Worm (Caenorhabditis elegans) whole organism, L4 larva: ENCODE data around the gene F47B8.2.
A peak's percentile ranks its signal among the peaks of the same experiment; 100 is the strongest.

Experiments used
- D1046.2 ChIP-seq: fragments of 200-800 bp; sonication (Bioruptor generic); IDR thresholded peaks from 2 replicates; pipeline ENCODE4 v1.3.6; 2022; ENCODE audit warnings: missing genetic modification characterization, missing compliant biosample characterization
- aha-1 ChIP-seq: fragments of 150-350 bp; peaks from one replicate; lab custom pipeline; 2014; ENCODE audit warnings: missing biosample characterization, missing genetic modification characterization
- aly-2 ChIP-seq: sonication (generic microtip); optimal IDR thresholded peaks from 2 replicates; lab custom pipeline; 2018; ENCODE audit warnings: missing biosample characterization, missing genetic modification characterization
- daf-8 ChIP-seq: fragments of 200-800 bp; sonication (Bioruptor generic); IDR thresholded peaks from 2 replicates; pipeline ENCODE4 v1.3.6; 2022; ENCODE audit warnings: missing genetic modification characterization, missing compliant biosample characterization
- dmd-8 ChIP-seq: fragments of 200-800 bp; sonication (Bioruptor generic); IDR thresholded peaks from 2 replicates; pipeline ENCODE4 v1.3.6; 2022; ENCODE audit warnings: missing genetic modification characterization, missing compliant biosample characterization
- dmd-9 ChIP-seq: fragments of 200-800 bp; sonication (Bioruptor generic); IDR thresholded peaks from 2 replicates; pipeline ENCODE4 v1.3.6; 2022; ENCODE audit warnings: missing genetic modification reagents, missing genetic modification characterization, missing compliant biosample characterization
- dpl-1 ChIP-seq: fragments of 150-350 bp; optimal IDR thresholded peaks from 2 replicates; lab custom pipeline; 2014; ENCODE audit warnings: missing biosample characterization, missing genetic modification reagents, missing genetic modification characterization
- duxl-1 ChIP-seq: sonication (generic microtip); optimal IDR thresholded peaks from 2 replicates; lab custom pipeline; 2016; ENCODE audit warnings: mild to moderate bottlenecking, missing genetic modification characterization, moderate library complexity, missing compliant biosample characterization; ENCODE audit not compliant: poor library complexity
- hlh-30 ChIP-seq: sonication (generic microtip); optimal IDR thresholded peaks from 2 replicates; lab custom pipeline; 2017; ENCODE audit warnings: antibody characterized with exemption, mild to moderate bottlenecking, missing genetic modification characterization, missing compliant biosample characterization; ENCODE audit not compliant: insufficient read depth
- lim-7 ChIP-seq: fragments of 200-800 bp; sonication (Bioruptor generic); IDR thresholded peaks from 2 replicates; pipeline ENCODE4 v1.3.6; 2022; ENCODE audit warnings: missing genetic modification characterization, missing compliant biosample characterization
- lin-1 ChIP-seq: fragments of 200-800 bp; sonication (Bioruptor generic); IDR thresholded peaks from 2 replicates; pipeline ENCODE4 v1.3.6; 2022; ENCODE audit warnings: missing genetic modification reagents, missing genetic modification characterization, missing compliant biosample characterization
- madf-5 ChIP-seq, 2 experiments: fragments of 200-800 bp; sonication (Bioruptor generic); IDR thresholded peaks; 2 replicates each; pipeline ENCODE4 v1.3.6; 2022; ENCODE audit warnings: missing compliant biosample characterization in 2 of 2, missing genetic modification characterization in 2 of 2
- nhr-11 ChIP-seq: fragments of 150-350 bp; optimal IDR thresholded peaks from 2 replicates; lab custom pipeline; 2014; ENCODE audit warnings: missing biosample characterization, missing genetic modification characterization
- nhr-237 ChIP-seq: sonication (generic microtip); optimal IDR thresholded peaks from 2 replicates; lab custom pipeline; 2017; ENCODE audit warnings: missing biosample characterization, missing genetic modification characterization
- nhr-28 ChIP-seq: fragments of 150-350 bp; optimal IDR thresholded peaks from 2 replicates; lab custom pipeline; 2014; ENCODE audit warnings: missing biosample characterization, missing genetic modification characterization
- nhr-42 ChIP-seq: fragments of 200-800 bp; sonication (Bioruptor generic); IDR thresholded peaks from 2 replicates; pipeline ENCODE4 v1.3.6; 2022; ENCODE audit warnings: missing genetic modification characterization, missing compliant biosample characterization
- pha-4 ChIP-seq, 2 experiments: fragments of 150-350 bp in 1 of 2; fragments of 200-800 bp in 1 of 2; sonication (Bioruptor generic) in 1 of 2; IDR thresholded peaks in 1 of 2; optimal IDR thresholded peaks in 1 of 2; 2 replicates each; pipeline versions ENCODE4 v1.3.6 to Lab custom; 2014 to 2022; ENCODE audit warnings: missing genetic modification characterization in 2 of 2, missing genetic modification reagents in 2 of 2, missing biosample characterization in 1 of 2, missing compliant biosample characterization in 1 of 2
- php-3 ChIP-seq: fragments of 200-800 bp; sonication (Bioruptor generic); IDR thresholded peaks from 2 replicates; pipeline ENCODE4 v1.3.6; 2022; ENCODE audit warnings: missing genetic modification reagents, missing genetic modification characterization, missing compliant biosample characterization
- sdz-12 ChIP-seq: fragments of 200-800 bp; sonication (Bioruptor generic); optimal IDR thresholded peaks from 2 replicates; lab custom pipeline; 2018; ENCODE audit warnings: mild to moderate bottlenecking, missing genetic modification characterization, missing compliant biosample characterization
- set-16 ChIP-seq: fragments of 200-800 bp; sonication (Bioruptor generic); IDR thresholded peaks from 2 replicates; pipeline ENCODE4 v1.3.6; 2022; ENCODE audit warnings: missing genetic modification reagents, missing genetic modification characterization, missing compliant biosample characterization
- skn-1 ChIP-seq: fragments of 150-350 bp; optimal IDR thresholded peaks from 2 replicates; lab custom pipeline; 2014; ENCODE audit warnings: missing biosample characterization, missing genetic modification characterization
- snpc-1.2 ChIP-seq: fragments of 200-800 bp; sonication (Bioruptor generic); IDR thresholded peaks from 2 replicates; pipeline ENCODE4 v1.3.6; 2022; ENCODE audit warnings: missing genetic modification reagents, missing genetic modification characterization, missing compliant biosample characterization
- spr-1 ChIP-seq: sonication (generic microtip); optimal IDR thresholded peaks from 2 replicates; lab custom pipeline; 2016; ENCODE audit warnings: mild to moderate bottlenecking, missing genetic modification characterization, missing compliant biosample characterization
- tra-1 ChIP-seq: fragments of 200-800 bp; sonication (Bioruptor generic); IDR thresholded peaks from 2 replicates; pipeline ENCODE4 v1.3.6; 2022; ENCODE audit warnings: missing genetic modification reagents, missing genetic modification characterization, missing compliant biosample characterization
- unc-39 ChIP-seq: sonication (generic microtip); optimal IDR thresholded peaks from 2 replicates; lab custom pipeline; 2017; ENCODE audit warnings: missing biosample characterization, missing genetic modification characterization
- unc-62 ChIP-seq, 3 experiments: fragments of 150-350 bp in 1 of 3; sonication (generic microtip); optimal IDR thresholded peaks in 2 of 3; peaks in 1 of 3; 1 replicate in 1 of 3; 2 replicates in 2 of 3; lab custom pipeline; 2014 to 2017; ENCODE audit warnings: missing biosample characterization in 3 of 3, missing genetic modification characterization in 3 of 3, missing genetic modification reagents in 3 of 3, missing genotype in 1 of 3
- vab-7 ChIP-seq: fragments of 200-800 bp; sonication (Bioruptor generic); IDR thresholded peaks from 2 replicates; pipeline ENCODE4 v1.3.6; 2022; ENCODE audit warnings: missing genetic modification reagents, missing genetic modification characterization, missing compliant biosample characterization
- zfp-3 ChIP-seq: fragments of 200-800 bp; sonication (Bioruptor generic); conservative IDR thresholded peaks from 2 replicates; pipeline ENCODE4 v1.3.6; 2022; ENCODE audit warnings: missing genetic modification reagents, missing genetic modification characterization, missing compliant biosample characterization

F47B8.2 gene

DNA sequence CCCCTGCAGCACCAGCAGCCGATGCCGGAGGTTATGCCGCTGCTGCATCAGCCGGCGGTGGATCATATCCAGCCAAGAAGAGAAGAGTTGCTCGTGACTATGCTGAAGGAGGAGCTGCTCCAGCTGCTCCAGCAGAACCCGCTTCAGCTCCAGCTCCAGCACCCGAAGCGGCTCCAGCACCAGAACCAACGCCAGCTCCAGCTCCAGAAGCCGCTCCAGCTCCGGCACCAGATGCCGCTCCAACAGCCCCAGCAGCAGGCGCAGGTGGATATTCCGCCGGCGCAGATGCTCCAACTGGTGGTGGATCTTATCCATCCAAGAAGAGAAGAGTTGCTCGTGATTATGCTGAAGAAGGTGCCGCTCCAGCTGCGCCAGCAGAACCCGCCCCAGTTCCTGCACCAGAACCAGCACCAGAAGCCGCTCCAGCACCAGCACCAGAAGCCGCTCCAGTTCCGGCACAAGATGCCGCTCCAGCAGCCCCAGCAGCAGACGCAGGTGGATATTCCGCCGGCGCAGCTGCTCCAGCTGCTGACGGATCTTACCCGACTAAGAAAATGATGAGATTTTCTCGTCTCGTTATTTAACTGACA, 4.4 kb upstream of the F47B8.2 start:
- TF ChIP-seq daf-8 (no peak), tra-1 (GFP tag; lab: Robert Waterston, UW) (no peak), sdz-12 (GFP tag; lab: Kevin White, UChicago) (no peak), pha-4 (GFP tag; IDR thresholded peaks at IDR 0.05; lab: Robert Waterston, UW) (peak; percentile 33; the same call in 1 of the 2 replicates), pha-4 (tag; optimal IDR thresholded peaks at IDR 0.05; lab: Kevin White, UChicago) (no peak), dmd-8 (GFP tag; lab: Robert Waterston, UW) (0 out of 2 replicates have a peak, but pooled peaks have one; percentile 33), dmd-9 (peak; percentile 24; the same call in 1 of the 2 replicates), set-16 (GFP tag; lab: Robert Waterston, UW) (peak; percentile 99), lin-1 (no peak), unc-62 (GFP tag; optimal IDR thresholded peaks at IDR 0.05 in 1 of 2; lab: Kevin White, UChicago) (no peak), unc-62 (tag; optimal IDR thresholded peaks at IDR 0.05; lab: Kevin White, UChicago) (no peak), php-3 (no peak), nhr-237 (tag; lab: Kevin White, UChicago) (no peak), duxl-1 (no peak), lim-7 (GFP tag; lab: Robert Waterston, UW) (0 out of 2 replicates have a peak, but pooled peaks have one; percentile 55)

DNA sequence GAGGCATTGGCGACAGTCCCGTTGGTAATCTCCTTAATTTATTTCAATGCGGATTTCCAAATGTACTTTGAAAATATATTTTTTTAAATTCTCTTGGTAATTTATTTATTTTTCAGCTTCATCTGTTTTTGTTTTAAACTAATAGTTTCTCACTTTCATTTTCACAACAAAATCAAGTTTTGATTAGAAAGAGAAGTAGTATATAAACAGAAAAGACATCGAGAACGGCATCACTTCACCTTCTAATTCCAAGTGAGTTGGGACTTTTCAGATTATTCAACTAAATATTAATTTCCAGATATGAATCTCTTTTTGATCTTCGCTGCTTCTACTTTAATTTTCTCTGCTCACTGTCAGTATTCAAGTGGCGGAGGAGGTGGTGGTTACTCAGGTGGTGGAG, 3.8 kb upstream of the F47B8.2 start, which contains the start of gene F47B8.14:
Gene F47B8.14, plus strand, starts transcription at position 301 of the 400 bp plus-strand sequence.
- TF ChIP-seq zfp-3 (GFP tag; lab: Robert Waterston, UW) = no peak
- TF ChIP-seq aly-2 (tag; lab: Kevin White, UChicago) = no peak
- TF ChIP-seq, all 104 proteins: peak for 0

DNA sequence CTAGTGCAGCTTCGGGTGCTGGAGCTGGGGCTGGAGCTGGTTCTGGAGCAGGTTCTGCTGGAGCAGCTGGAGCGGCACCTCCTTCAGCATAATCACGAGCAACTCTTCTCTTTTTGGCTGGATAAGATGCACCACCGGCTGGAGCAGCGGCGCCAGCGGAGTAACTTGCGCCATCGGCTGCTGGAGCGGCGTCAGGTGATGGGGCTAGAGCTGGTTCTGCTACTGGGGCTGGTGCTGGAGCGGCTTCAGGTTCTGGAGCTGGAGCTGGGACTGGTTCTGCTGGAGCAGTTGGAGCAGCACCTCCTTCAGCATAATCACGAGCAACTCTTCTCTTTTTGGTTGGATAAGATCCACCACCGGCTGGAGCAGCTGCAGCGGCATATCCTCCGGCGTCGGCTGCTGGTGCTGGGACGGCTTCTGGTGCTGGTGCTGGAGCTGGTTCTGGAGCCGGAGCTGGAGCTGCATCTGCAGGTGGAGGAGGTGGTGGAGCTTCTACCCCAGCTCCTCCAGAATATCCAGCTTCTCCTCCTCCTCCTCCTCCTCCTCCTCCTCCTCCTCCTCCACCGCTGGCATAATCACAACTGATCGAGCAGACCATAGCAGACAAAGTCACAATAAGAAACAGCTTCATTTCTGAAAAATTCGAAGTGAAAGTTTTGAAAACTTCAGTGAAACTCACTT, 2.8 kb upstream of the F47B8.2 start, which contains the start of gene F47B8.13:
Gene F47B8.13, minus strand, starts transcription at position 631 of the 681 bp plus-strand sequence.
- no peak for TF ChIP-seq dpl-1 (GFP tag; lab: Kevin White, UChicago)
- no peak for TF ChIP-seq nhr-42
- TF ChIP-seq skn-1 = no peak
- TF ChIP-seq unc-39 (tag; lab: Kevin White, UChicago) = no peak
- TF ChIP-seq aha-1 = peak; percentile 21
- TF ChIP-seq D1046.2 (GFP tag; lab: Robert Waterston, UW) = 0 out of 2 replicates have a peak, but pooled peaks have one; percentile 4
- TF ChIP-seq spr-1 = no peak
- TF ChIP-seq set-16 (GFP tag; lab: Robert Waterston, UW) = peak; percentile 96
- no peak for TF ChIP-seq vab-7 (GFP tag; lab: Robert Waterston, UW)

DNA sequence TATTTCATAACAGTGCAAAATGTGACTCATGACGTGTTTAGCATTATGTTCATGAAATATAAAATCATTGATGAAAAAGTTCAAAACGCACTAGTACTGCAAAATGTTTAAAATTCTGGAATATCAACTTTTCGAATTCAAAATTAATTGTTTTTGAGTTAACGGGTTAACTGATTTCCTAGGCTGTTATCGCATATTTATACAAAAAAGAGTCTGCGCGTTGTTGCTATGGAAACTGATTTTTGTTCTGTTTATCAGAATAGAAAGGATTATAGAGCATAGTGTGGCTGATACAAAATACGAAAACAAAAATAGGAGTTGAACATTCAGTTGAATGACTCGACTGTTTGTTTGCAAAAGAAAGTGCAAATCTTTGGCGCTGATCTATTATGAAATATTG, 1.2 kb upstream of the F47B8.2 start:
- TF ChIP-seq nhr-11 (tag; lab: Kevin White, UChicago) (peak; percentile 29), madf-5 (GFP tag; IDR thresholded peaks at IDR 0.05; lab: Robert Waterston, UW) (no peak)

DNA sequence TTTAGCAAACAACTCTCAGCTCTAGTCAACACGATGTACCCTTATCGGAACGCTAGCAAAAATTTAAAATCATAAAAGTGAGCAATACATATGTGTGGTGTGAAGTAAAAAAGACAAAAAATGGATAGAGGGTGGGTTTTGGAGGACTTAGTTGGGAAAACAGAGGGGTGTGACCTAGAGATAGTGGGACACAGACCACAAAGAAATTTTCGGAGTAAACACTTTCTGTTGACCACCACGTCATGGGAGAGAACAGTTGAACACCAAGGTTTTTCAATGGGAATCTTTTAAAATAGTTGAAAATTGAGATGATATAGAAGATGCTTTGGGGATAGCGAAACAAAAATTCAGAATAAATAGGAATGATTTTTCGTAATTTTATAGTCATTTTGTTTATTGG, 779 bp upstream of the F47B8.2 start:
- TF ChIP-seq hlh-30 = peak; percentile 47
- TF ChIP-seq nhr-28 (tag; lab: Kevin White, UChicago) = peak; percentile 20
- no peak for TF ChIP-seq spr-1

DNA sequence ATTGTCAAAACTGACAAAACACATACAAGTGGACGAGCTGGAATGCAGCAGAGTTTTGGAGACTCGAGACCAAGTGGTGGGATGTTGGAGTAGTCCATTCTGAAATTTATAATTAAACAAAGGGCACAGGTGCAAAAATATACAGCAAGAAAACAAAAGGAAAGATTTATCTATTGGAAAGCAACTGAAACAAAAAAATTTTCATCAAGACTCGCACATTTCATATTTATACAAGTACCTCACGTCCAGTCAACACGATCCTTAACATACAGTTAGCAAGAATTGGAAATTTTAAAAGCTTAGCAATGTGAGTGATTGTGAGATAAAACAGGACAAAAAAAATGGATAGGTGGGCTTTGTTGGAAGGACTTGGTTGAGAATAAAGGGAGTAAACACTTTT, 2.2 kb downstream of the F47B8.2 start, which contains the start of gene F47B8.1:
Gene F47B8.1, minus strand, starts transcription at position 101 of the 400 bp plus-strand sequence.
- TF ChIP-seq unc-62 (GFP tag; optimal IDR thresholded peaks at IDR 0.05 in 1 of 2; lab: Kevin White, UChicago) (peak in 1 of 2 experiments; percentile 19), unc-62 (tag; optimal IDR thresholded peaks at IDR 0.05; lab: Kevin White, UChicago) (no peak), snpc-1.2 (GFP tag; lab: Robert Waterston, UW) (no peak), pha-4 (GFP tag; IDR thresholded peaks at IDR 0.05; lab: Robert Waterston, UW) (no peak), pha-4 (tag; optimal IDR thresholded peaks at IDR 0.05; lab: Kevin White, UChicago) (no peak)
